Worm (Caenorhabditis elegans): Measurements from ENCODE around the gene faah-6.
A peak's percentile ranks its signal among the peaks of the same experiment; 100 is the strongest.

Gene faah-6

DNA sequence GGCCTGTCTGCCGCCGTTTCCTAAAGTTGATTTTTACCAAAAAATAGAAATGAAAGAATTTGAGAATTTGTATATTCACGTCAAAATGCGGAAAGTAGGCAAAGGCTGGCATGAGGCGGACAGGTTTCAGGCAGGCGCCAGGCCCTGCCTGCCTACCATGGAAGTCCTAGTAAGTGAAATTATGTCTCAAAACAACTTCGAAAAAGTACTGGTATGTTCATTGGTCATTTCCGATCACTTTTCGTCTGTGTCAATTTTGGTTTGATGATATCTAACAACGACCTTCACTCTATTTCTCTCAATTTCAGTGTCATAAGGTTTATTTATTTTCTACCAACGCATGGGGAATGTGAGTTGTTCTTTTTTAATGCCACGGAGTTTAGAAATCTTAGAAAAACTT, at the start of gene faah-6:
TSS of gene faah-6 (plus strand) at position 301 of the 400 bp plus-strand sequence.
- TF ChIP-seq fos-1 (tag; optimal IDR thresholded peaks at IDR 0.05): no peak
- no peak for TF ChIP-seq ama-1 (optimal IDR thresholded peaks at IDR 0.05)
- no peak for TF ChIP-seq lin-1 (GFP tag; IDR thresholded peaks at IDR 0.05)
- TF ChIP-seq lim-7 (GFP tag; IDR thresholded peaks at IDR 0.05): no peak
- peak; percentile 76 for TF ChIP-seq aha-1 (tag)
- TF ChIP-seq F26F4.8 (GFP tag; conservative IDR thresholded peaks at IDR 0.05): no peak

DNA sequence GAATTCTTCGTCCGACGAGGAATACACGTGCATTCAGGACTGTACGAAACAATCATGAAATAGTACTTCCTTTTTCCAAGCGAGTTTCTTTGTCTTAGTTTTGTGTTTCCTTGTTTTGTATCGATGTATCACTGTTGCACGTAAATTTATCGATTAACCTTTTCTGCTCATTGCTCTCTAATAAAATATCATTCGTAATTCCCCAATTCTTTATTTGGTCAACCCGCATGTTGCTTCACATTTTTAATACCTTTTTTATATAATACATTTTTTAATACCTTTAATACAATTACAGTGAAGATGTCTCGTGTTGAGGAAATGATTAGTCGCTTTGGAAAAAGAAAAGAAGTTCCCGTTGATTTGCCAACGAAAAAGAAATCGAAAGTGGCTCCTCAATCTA, 42.4 kb upstream of the faah-6 start, which contains the start of gene Y66D12A.1:
TSS of gene Y66D12A.1 (plus strand) at position 301 of the 400 bp plus-strand sequence.
- TF ChIP-seq R02D3.7 (tag; optimal IDR thresholded peaks at IDR 0.05) (no peak), mdt-29 (GFP tag; IDR thresholded peaks at IDR 0.05) (no peak), zag-1 (tag; optimal IDR thresholded peaks at IDR 0.05) (no peak), unc-39 (tag; optimal IDR thresholded peaks at IDR 0.05) (no peak), Y75B8A.6 (GFP tag; IDR thresholded peaks at IDR 0.05) (no peak)

DNA sequence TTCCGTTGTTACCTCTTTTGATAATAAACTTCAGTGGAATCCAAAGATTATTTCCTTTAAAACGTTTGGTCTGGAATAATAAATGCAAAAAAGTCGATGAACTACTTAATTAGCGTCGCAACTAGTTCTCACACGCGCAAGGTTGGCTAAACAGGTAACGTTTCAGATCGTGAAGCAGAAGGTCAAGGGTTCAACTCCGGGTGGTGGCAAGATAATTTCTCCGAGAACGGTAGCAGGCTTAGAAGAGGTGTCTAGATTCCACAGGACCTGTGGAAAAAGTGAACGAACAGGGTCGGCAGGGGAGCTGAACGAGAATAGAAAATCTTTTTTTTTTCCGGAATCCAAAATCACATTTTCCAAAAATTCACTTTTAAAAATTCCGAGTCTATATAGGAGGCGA, 41.3 kb upstream of the faah-6 start:
- TF ChIP-seq tra-1 (GFP tag; IDR thresholded peaks at IDR 0.05): 0 out of 2 replicates have a peak, but pooled peaks have one; percentile 9
- TF ChIP-seq egl-43 (GFP tag; IDR thresholded peaks at IDR 0.05): peak; percentile 56; the same call in 1 of the 2 replicates
- peak; percentile 62 for TF ChIP-seq lin-38 (GFP tag; IDR thresholded peaks at IDR 0.05)
- TF ChIP-seq snpc-1.2 (GFP tag; IDR thresholded peaks at IDR 0.05): 0 out of 2 replicates have a peak, but pooled peaks have one; percentile 24
- TF ChIP-seq dmd-8 (GFP tag; IDR thresholded peaks at IDR 0.05): 0 out of 2 replicates have a peak, but pooled peaks have one; percentile 53
- TF ChIP-seq ctbp-1 (GFP tag; IDR thresholded peaks at IDR 0.05): 0 out of 2 replicates have a peak, but pooled peaks have one; percentile 32
- TF ChIP-seq lim-7 (GFP tag; IDR thresholded peaks at IDR 0.05): 0 out of 2 replicates have a peak, but pooled peaks have one; percentile 45

DNA sequence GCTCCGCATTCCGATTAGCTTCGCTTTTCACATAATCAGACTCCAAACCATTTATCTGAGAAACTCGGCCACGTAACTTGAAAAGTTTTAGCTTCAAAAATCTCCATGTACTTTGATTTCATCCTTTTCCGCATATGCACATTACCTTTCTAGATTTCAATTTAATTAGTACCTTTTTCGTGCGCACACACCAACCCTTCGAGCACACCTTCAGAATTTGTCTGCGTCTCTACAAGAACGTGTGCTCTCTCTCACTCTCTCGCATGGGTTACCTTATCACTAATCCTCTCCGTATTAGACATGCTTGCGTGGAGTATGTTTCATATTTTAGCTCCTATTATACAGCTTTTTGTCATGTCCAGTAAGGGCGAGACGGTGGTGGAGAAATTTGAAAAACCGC, 40.7 kb upstream of the faah-6 start, which contains the start of gene Y66D12A.30:
TSS of gene Y66D12A.30 (plus strand) at position 301 of the 400 bp plus-strand sequence.
- TF ChIP-seq lir-3 (tag; optimal IDR thresholded peaks at IDR 0.05): no peak
- TF ChIP-seq ceh-28 (tag; optimal IDR thresholded peaks at IDR 0.05): no peak
- no peak for TF ChIP-seq tra-1 (GFP tag; IDR thresholded peaks at IDR 0.05)
- no peak for TF ChIP-seq zfp-3 (GFP tag; conservative IDR thresholded peaks at IDR 0.05)
- TF ChIP-seq lin-13 (GFP tag; optimal IDR thresholded peaks at IDR 0.05): no peak

DNA sequence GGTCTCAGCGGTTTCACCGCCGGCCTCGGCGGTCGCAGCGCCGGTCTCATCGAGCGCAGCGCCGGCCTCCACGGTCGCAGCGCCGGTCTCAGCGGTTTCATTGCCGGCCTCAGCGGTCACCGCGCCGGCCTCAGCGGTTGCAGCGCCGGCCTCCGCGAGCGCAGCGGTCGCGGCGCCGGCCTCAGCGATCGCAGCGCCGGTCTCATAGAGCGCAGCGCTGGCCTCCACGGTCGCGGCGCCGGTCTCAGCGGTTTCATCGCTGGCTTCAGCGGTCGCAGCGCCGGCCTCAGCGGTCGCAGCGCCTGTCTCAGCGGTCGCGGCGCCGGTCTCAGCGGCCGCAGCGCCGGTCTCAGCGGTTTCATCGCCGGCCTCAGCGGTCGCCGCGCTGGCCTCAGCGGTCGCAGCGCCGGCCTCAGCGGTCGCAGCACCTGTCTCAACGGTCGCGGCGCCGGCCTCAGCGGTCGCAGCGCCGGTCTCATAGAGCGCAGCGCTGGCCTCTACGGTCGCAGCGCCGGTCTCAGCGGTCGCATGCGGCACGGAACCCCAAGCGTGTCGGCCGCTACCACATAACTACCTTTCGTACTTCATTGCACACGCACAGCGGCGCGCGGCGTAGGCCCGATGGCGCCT, 38.5 kb upstream of the faah-6 start:
- no peak for TF ChIP-seq ctbp-1 (GFP tag; IDR thresholded peaks at IDR 0.05)
- TF ChIP-seq nhr-6 (tag; optimal IDR thresholded peaks at IDR 0.05): no peak
- TF ChIP-seq ceh-32 (tag; optimal IDR thresholded peaks at IDR 0.05; ENCODE audit: poor library complexity): no peak
- no peak for TF ChIP-seq lsy-2 (tag; optimal IDR thresholded peaks at IDR 0.05)
- no peak for TF ChIP-seq mep-1 (tag; optimal IDR thresholded peaks at IDR 0.05)
- no peak for TF ChIP-seq daf-19 (GFP tag; conservative IDR thresholded peaks at IDR 0.05)
- no peak for TF ChIP-seq madf-5 (GFP tag; IDR thresholded peaks at IDR 0.05)
- no peak for TF ChIP-seq nhr-237 (tag; optimal IDR thresholded peaks at IDR 0.05)
- TF ChIP-seq nhr-10 (tag; optimal IDR thresholded peaks at IDR 0.05): no peak
- TF ChIP-seq sdz-12 (GFP tag; optimal IDR thresholded peaks at IDR 0.05): no peak
- no peak for TF ChIP-seq mes-2 (tag; optimal IDR thresholded peaks at IDR 0.05; ENCODE audit: poor library complexity, severe bottlenecking)
- no peak for TF ChIP-seq attf-4 (tag; optimal IDR thresholded peaks at IDR 0.05)
- no peak for TF ChIP-seq lin-1 (GFP tag; IDR thresholded peaks at IDR 0.05)
- no peak for TF ChIP-seq dmd-9 (GFP tag; IDR thresholded peaks at IDR 0.05)
- TF ChIP-seq F49E8.2 (tag; optimal IDR thresholded peaks at IDR 0.05; ENCODE audit: borderline replicate concordance): no peak
- no peak for TF ChIP-seq gei-8 (GFP tag; optimal IDR thresholded peaks at IDR 0.05)
- TF ChIP-seq dmd-8 (GFP tag; IDR thresholded peaks at IDR 0.05): 0 out of 2 replicates have a peak, but pooled peaks have one; percentile 39
- 0 out of 2 replicates have a peak, but pooled peaks have one; percentile 23 for TF ChIP-seq php-3 (GFP tag; IDR thresholded peaks at IDR 0.05)
- TF ChIP-seq nhr-11 (tag; optimal IDR thresholded peaks at IDR 0.05): no peak
- no peak for TF ChIP-seq ZK546.5 (tag; optimal IDR thresholded peaks at IDR 0.05)
- no peak for TF ChIP-seq lin-15B (tag; optimal IDR thresholded peaks at IDR 0.05)
- 0 out of 2 replicates have a peak, but pooled peaks have one; percentile 3 for TF ChIP-seq lim-7 (GFP tag; IDR thresholded peaks at IDR 0.05)
- TF ChIP-seq spr-1 (tag; optimal IDR thresholded peaks at IDR 0.05): no peak
- no peak for TF ChIP-seq lin-38 (GFP tag; IDR thresholded peaks at IDR 0.05)
- no peak for TF ChIP-seq ama-1 (optimal IDR thresholded peaks at IDR 0.05)
- TF ChIP-seq hmg-1.1 (GFP tag; IDR thresholded peaks at IDR 0.05): no peak
- TF ChIP-seq egl-43 (GFP tag; IDR thresholded peaks at IDR 0.05): no peak
- TF ChIP-seq hlh-11 (tag; optimal IDR thresholded peaks at IDR 0.05): no peak
